Worm (Caenorhabditis elegans): ENCODE data around the gene C52B9.10.

The C52B9.10 gene

ce11 chrX:4255366-4255765 is 18.3 kb upstream of the C52B9.10 start:
- TF ChIP-seq fkh-6 (tag; optimal IDR thresholded peaks at IDR 0.05) (no peak), sox-4 (tag; optimal IDR thresholded peaks at IDR 0.05) (no peak), pqm-1 (tag; optimal IDR thresholded peaks at IDR 0.05) (no peak), lin-11 (tag; optimal IDR thresholded peaks at IDR 0.05) (no peak), pha-4 (tag; optimal IDR thresholded peaks at IDR 0.05) (no peak), rnt-1 (tag; optimal IDR thresholded peaks at IDR 0.05) (no peak), dve-1 (tag; optimal IDR thresholded peaks at IDR 0.05) (no peak), odd-2 (tag; optimal IDR thresholded peaks at IDR 0.05) (no peak), eyg-1 (tag; optimal IDR thresholded peaks at IDR 0.05) (no peak), che-1 (tag; optimal IDR thresholded peaks at IDR 0.05) (no peak)

- TF ChIP-seq zip-5 (tag; optimal IDR thresholded peaks at IDR 0.05) (no peak), pha-2 (tag; optimal IDR thresholded peaks at IDR 0.05) (no peak), nhr-232 (tag; optimal IDR thresholded peaks at IDR 0.05) (no peak), tbx-7 (tag; optimal IDR thresholded peaks at IDR 0.05) (no peak), sdc-2 (tag; optimal IDR thresholded peaks at IDR 0.05) (no peak), syd-9 (tag; optimal IDR thresholded peaks at IDR 0.05) (no peak), ets-4 (tag; optimal IDR thresholded peaks at IDR 0.05) (no peak), C08G9.2 (tag; optimal IDR thresholded peaks at IDR 0.05) (no peak), fax-1 (tag; optimal IDR thresholded peaks at IDR 0.05) (no peak), sox-4 (tag; optimal IDR thresholded peaks at IDR 0.05) (no peak)
These were observed 17.0 kb upstream of the C52B9.10 start, which contains the start of gene srv-6 for ce11 chrX:4256761-4257160. TSS of gene srv-6 (plus strand) at chrX:4257061.

DNA sequence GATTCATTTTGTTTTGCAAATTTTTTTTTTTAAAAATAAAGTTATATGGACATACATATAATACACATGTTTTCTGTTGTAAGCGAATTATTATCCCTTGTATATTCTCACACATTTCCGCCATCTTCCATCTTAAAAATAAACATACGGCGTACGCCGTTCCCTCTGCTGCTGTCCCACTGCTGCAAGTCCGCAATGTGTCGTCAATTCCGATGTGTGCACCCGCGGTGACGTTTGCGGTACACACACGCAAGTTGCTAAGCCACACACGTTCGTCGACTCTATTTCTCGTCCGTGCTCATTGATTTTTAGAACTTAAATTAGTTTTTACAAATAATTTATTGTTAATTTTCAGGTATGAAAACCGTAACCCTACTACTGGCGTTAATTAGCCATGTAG is 13.4 kb upstream of the C52B9.10 start, which contains the start of gene C52B9.4:
Gene C52B9.4, plus strand, starts transcription at position 356 of the 400 bp plus-strand sequence.
- no peak for TF ChIP-seq ceh-14 (tag; optimal IDR thresholded peaks at IDR 0.05)
- TF ChIP-seq ahr-1 (tag; optimal IDR thresholded peaks at IDR 0.05): no peak
- TF ChIP-seq tbx-2 (tag; optimal IDR thresholded peaks at IDR 0.05): no peak
- no peak for TF ChIP-seq ceh-9 (tag; optimal IDR thresholded peaks at IDR 0.05)
- no peak for TF ChIP-seq mec-3 (tag; optimal IDR thresholded peaks at IDR 0.05; ENCODE audit: borderline replicate concordance)
- no peak for TF ChIP-seq ceh-48 (tag; optimal IDR thresholded peaks at IDR 0.05)
- no peak for TF ChIP-seq C08G9.2 (tag; optimal IDR thresholded peaks at IDR 0.05)
- TF ChIP-seq hlh-8 (tag; optimal IDR thresholded peaks at IDR 0.05): peak; percentile 3
- peak; percentile 11 for TF ChIP-seq unc-42 (tag; optimal IDR thresholded peaks at IDR 0.05)
- TF ChIP-seq pha-4 (tag; optimal IDR thresholded peaks at IDR 0.05): no peak
- no peak for TF ChIP-seq fax-1 (tag; optimal IDR thresholded peaks at IDR 0.05)
- TF ChIP-seq ceh-24 (tag; optimal IDR thresholded peaks at IDR 0.05): no peak
- TF ChIP-seq eyg-1 (tag; optimal IDR thresholded peaks at IDR 0.05): no peak
- no peak for TF ChIP-seq K02D7.2 (tag; optimal IDR thresholded peaks at IDR 0.05)
- TF ChIP-seq ceh-6 (GFP tag; optimal IDR thresholded peaks at IDR 0.05): no peak
- TF ChIP-seq pqm-1 (tag; optimal IDR thresholded peaks at IDR 0.05): no peak
- TF ChIP-seq pros-1 (tag; optimal IDR thresholded peaks at IDR 0.05): no peak
- no peak for TF ChIP-seq che-1 (tag; optimal IDR thresholded peaks at IDR 0.05)
- no peak for TF ChIP-seq nhr-11 (tag; optimal IDR thresholded peaks at IDR 0.05)
- no peak for TF ChIP-seq ceh-2 (tag; optimal IDR thresholded peaks at IDR 0.05)
- no peak for TF ChIP-seq F13H6.1 (tag; optimal IDR thresholded peaks at IDR 0.05)
- no peak for TF ChIP-seq gmeb-2 (tag; optimal IDR thresholded peaks at IDR 0.05)
- TF ChIP-seq nfya-1 (tag; optimal IDR thresholded peaks at IDR 0.05): peak; percentile 16
- no peak for TF ChIP-seq tbx-7 (tag; optimal IDR thresholded peaks at IDR 0.05)
- no peak for TF ChIP-seq hlh-6 (tag; optimal IDR thresholded peaks at IDR 0.05)
- no peak for TF ChIP-seq odd-2 (tag; optimal IDR thresholded peaks at IDR 0.05)

DNA sequence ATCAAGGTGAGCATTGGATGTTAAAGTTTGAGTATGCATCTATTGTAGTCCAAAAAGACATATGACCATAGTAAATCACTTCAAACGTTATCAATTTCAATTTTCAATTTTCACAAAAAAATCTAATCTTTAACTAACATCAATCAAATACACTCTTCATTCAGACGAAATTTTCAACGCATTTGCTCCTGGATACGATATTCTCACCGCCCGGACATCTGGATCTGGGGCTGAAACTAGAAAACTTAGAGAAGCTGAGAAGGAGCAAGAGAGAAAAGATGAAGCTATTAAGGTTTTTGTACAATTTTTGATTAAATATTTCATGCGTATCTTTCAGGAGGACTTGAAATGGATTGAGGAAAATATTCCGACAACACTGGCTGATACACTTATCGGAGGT is 9.9 kb upstream of the C52B9.10 start:
- TF ChIP-seq hlh-15 (tag; optimal IDR thresholded peaks at IDR 0.05) (no peak), pat-9 (tag; optimal IDR thresholded peaks at IDR 0.05) (no peak), hlh-30 (tag; optimal IDR thresholded peaks at IDR 0.05; ENCODE audit: insufficient read depth) (no peak), ceh-31 (tag; optimal IDR thresholded peaks at IDR 0.05) (no peak), ceh-9 (tag; optimal IDR thresholded peaks at IDR 0.05) (no peak), ama-1 (optimal IDR thresholded peaks at IDR 0.05) (no peak), ttx-3 (tag; optimal IDR thresholded peaks at IDR 0.05) (no peak), ceh-14 (tag; optimal IDR thresholded peaks at IDR 0.05) (no peak), hlh-6 (tag; optimal IDR thresholded peaks at IDR 0.05) (no peak)
